Fruit fly (Drosophila melanogaster) whole organism, embryonic: ENCODE data around the gene CG31404.

Experiments used
- CG11456 ChIP-seq: fragments of 200-800 bp; sonication (Bioruptor generic); IDR thresholded peaks from 3 replicates; pipeline ENCODE4 v1.3.6; 2022; ENCODE audit warnings: missing biosample characterization, missing genetic modification characterization
- CG17802 ChIP-seq: fragments of 200-800 bp; sonication (Bioruptor generic); optimal IDR thresholded peaks from 2 replicates; lab custom pipeline; 2018; ENCODE audit warnings: missing biosample characterization, mild to moderate bottlenecking, missing genetic modification characterization, moderate library complexity
- CG7745 ChIP-seq: fragments of 200-800 bp; sonication (Bioruptor generic); optimal IDR thresholded peaks from 2 replicates; lab custom pipeline; 2018; ENCODE audit warnings: missing biosample characterization, mild to moderate bottlenecking, missing genetic modification characterization, moderate library complexity
- CG8359 ChIP-seq: fragments of 200-800 bp; sonication (Bioruptor generic); optimal IDR thresholded peaks from 2 replicates; lab custom pipeline; 2017; ENCODE audit warnings: missing biosample characterization, mild to moderate bottlenecking, missing genetic modification characterization, borderline replicate concordance
- CG9215 ChIP-seq: fragments of 200-800 bp; sonication (Bioruptor generic); IDR thresholded peaks from 2 replicates; pipeline ENCODE4 v1.3.6; 2022; ENCODE audit warnings: missing biosample characterization, missing genetic modification characterization
- Nf-YB ChIP-seq: fragments of 200-800 bp; sonication (Bioruptor generic); optimal IDR thresholded peaks from 3 replicates; lab custom pipeline; 2019; ENCODE audit warnings: missing biosample characterization, mild to moderate bottlenecking, missing genetic modification characterization, moderate library complexity
- eyg ChIP-seq: fragments of 200-800 bp; sonication (Bioruptor generic); optimal IDR thresholded peaks from 3 replicates; lab custom pipeline; 2016; ENCODE audit warnings: missing biosample characterization, missing genetic modification characterization

dm6 chr3R:19406852-19407251 is 31.0 kb upstream of the CG31404 start:
- TF ChIP-seq CG17802 (tag; lab: Kevin White, UChicago) (no peak), CG8359 (GFP tag; lab: Kevin White, UChicago) (no peak), CG9215 (GFP tag; lab: Robert Waterston, UW) (no peak), CG7745 (tag; lab: Kevin White, UChicago) (no peak), CG11456 (GFP tag; lab: Robert Waterston, UW) (no peak), Nf-YB (GFP tag; lab: Kevin White, UChicago) (no peak), eyg (GFP tag; lab: Kevin White, UChicago) (no peak)
